Worm (Caenorhabditis elegans) whole organism, mixed stage, embryonic: ENCODE data around the gene M03C11.9.

ENCODE experiments used
- M03D4.4 ChIP-seq: sonication (generic microtip); optimal IDR thresholded peaks from 2 replicates; lab custom pipeline; 2017; ENCODE audit warnings: mild to moderate bottlenecking, missing genetic modification characterization, missing compliant biosample characterization
- elt-1 ChIP-seq: sonication (generic microtip); optimal IDR thresholded peaks from 2 replicates; lab custom pipeline; 2017; ENCODE audit warnings: missing genetic modification characterization, mild to moderate bottlenecking, missing compliant biosample characterization, antibody characterized with exemption, moderate library complexity, borderline replicate concordance; ENCODE audit not compliant: insufficient read depth
- nhr-12 ChIP-seq: fragments of 150-350 bp; optimal IDR thresholded peaks from 2 replicates; lab custom pipeline; 2014; ENCODE audit warnings: missing biosample characterization, missing genetic modification characterization
- nhr-2 ChIP-seq: fragments of 150-350 bp; optimal IDR thresholded peaks from 2 replicates; lab custom pipeline; 2014; ENCODE audit warnings: missing biosample characterization, missing genetic modification characterization
- pha-4 ChIP-seq: fragments of 150-350 bp; optimal IDR thresholded peaks from 2 replicates; lab custom pipeline; 2018; ENCODE audit warnings: missing biosample characterization, missing genetic modification reagents, missing genetic modification characterization

- TF ChIP-seq M03D4.4 (tag; lab: Kevin White, UChicago) = no peak
- no peak for TF ChIP-seq nhr-2 (tag; lab: Kevin White, UChicago)
- no peak for TF ChIP-seq nhr-12 (tag; lab: Kevin White, UChicago)
- no peak for TF ChIP-seq elt-1 (tag; lab: Kevin White, UChicago)
- no peak for TF ChIP-seq pha-4
Measured at ce11 chrIII:10389608-10390007, 1.9 kb downstream of the M03C11.9 start.
